Worm (Caenorhabditis elegans) whole organism, early embryonic: Measurements from ENCODE around the gene srb-3.

Experiments
- F13C5.2 ChIP-seq: sonication (generic microtip); optimal IDR thresholded peaks from 2 replicates; lab custom pipeline; 2017; ENCODE audit warnings: mild to moderate bottlenecking, missing genetic modification characterization, inconsistent platforms, missing compliant biosample characterization
- aly-1 ChIP-seq: sonication (generic microtip); optimal IDR thresholded peaks from 2 replicates; lab custom pipeline; 2016; ENCODE audit warnings: missing genetic modification characterization, missing compliant biosample characterization
- ama-1 ChIP-seq: fragments of 150-350 bp; optimal IDR thresholded peaks from 2 replicates; lab custom pipeline; 2014
- flt-1 ChIP-seq: fragments of 200-800 bp; sonication (Bioruptor generic); IDR thresholded peaks from 2 replicates; pipeline ENCODE4 v1.3.6; 2022; ENCODE audit warnings: missing genetic modification characterization, missing compliant biosample characterization
- hmbx-1 ChIP-seq: sonication (generic microtip); optimal IDR thresholded peaks from 2 replicates; lab custom pipeline; 2016; ENCODE audit warnings: mild to moderate bottlenecking, missing genetic modification characterization, missing compliant biosample characterization
- tbx-11 ChIP-seq: fragments of 200-800 bp; sonication (Bioruptor generic); IDR thresholded peaks from 2 replicates; pipeline ENCODE4 v1.3.6; 2022; ENCODE audit warnings: missing genetic modification characterization, missing compliant biosample characterization

DNA sequence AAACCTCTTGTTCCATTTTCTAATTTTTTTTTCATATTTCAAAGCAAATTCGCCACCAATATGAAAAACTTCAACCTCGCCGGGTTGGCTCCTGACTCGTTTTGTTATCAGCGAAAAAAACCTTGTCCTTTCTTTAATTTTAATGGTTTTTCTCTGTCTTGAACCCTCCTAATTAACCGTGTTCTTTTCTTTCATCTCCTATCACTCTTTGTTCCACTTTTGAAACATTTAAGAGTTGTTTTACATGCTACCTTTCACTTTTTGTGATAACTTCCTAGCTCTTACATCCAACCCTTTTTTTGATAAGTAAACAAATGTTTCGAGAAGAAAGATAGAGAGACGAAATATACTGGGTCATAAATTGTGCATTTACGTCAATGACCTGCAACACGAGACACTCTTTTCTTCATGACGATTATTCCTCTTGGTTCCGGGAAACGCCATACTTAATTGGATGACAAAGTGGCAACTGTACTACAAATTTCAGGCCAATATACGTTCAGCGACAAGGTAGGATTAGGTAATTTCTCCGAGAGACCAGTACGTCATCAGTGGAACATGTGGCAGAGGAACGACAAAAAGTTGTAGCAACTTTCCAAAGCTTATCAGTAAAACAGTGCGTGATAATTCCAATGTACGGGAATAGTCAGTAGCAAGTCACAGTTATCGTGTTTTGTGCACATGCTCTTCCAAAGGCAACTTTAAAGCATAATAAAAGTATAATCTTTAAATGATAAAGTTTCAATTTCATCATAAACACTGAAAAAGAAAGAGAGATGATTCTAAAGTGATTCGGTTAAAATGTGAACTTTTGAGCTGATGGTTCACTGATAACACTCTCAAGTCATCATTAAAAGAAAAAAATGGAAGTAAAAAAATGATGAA lies 18.3 kb upstream of the srb-3 start:
- TF ChIP-seq ama-1 (lab: Kevin White, UChicago) (no peak), flt-1 (no peak), hmbx-1 (tag; lab: Kevin White, UChicago) (no peak), aly-1 (tag; lab: Kevin White, UChicago) (no peak), F13C5.2 (no peak), tbx-11 (no peak)
